Fruit fly (Drosophila melanogaster) whole organism, prepupa: Measurements from ENCODE around the gene S6KL.

Source experiments
- Blimp-1 ChIP-seq: fragments of 200-800 bp; sonication (Bioruptor generic); optimal IDR thresholded peaks from 3 replicates; lab custom pipeline; 2017; ENCODE audit warnings: missing biosample characterization, missing genetic modification characterization, mild to moderate bottlenecking, moderate library complexity, missing genetic modification reagents
- CG10631 ChIP-seq: fragments of 200-800 bp; sonication (Bioruptor generic); optimal IDR thresholded peaks from 2 replicates; lab custom pipeline; 2016; ENCODE audit warnings: missing biosample characterization, missing genetic modification characterization
- CG11294 ChIP-seq: fragments of 200-800 bp; sonication (Bioruptor generic); IDR thresholded peaks from 2 replicates; pipeline ENCODE4 v1.3.6; 2022; ENCODE audit warnings: missing biosample characterization, missing genetic modification characterization
- CG11762 ChIP-seq: fragments of 200-800 bp; sonication (Bioruptor generic); optimal IDR thresholded peaks from 3 replicates; lab custom pipeline; 2016; ENCODE audit warnings: missing biosample characterization, missing genetic modification characterization; ENCODE audit not compliant: insufficient read depth
- CG11902 ChIP-seq: fragments of 200-800 bp; sonication (Bioruptor generic); optimal IDR thresholded peaks from 3 replicates; lab custom pipeline; 2016; ENCODE audit warnings: missing biosample characterization, missing genetic modification characterization
- CG1621 ChIP-seq: fragments of 200-800 bp; sonication (Bioruptor generic); optimal IDR thresholded peaks from 3 replicates; lab custom pipeline; 2018; ENCODE audit warnings: missing biosample characterization, mild to moderate bottlenecking, missing genetic modification characterization
- CG16779 ChIP-seq: fragments of 200-800 bp; sonication (Bioruptor generic); optimal IDR thresholded peaks from 3 replicates; lab custom pipeline; 2017; ENCODE audit warnings: missing biosample characterization, mild to moderate bottlenecking, missing genetic modification characterization
- CG3032 ChIP-seq: fragments of 200-800 bp; optimal IDR thresholded peaks from 2 replicates; lab custom pipeline; 2019; ENCODE audit warnings: missing biosample characterization, mild to moderate bottlenecking, missing genetic modification characterization, moderate library complexity
- CG31627 ChIP-seq: fragments of 200-800 bp; sonication (Bioruptor generic); optimal IDR thresholded peaks from 3 replicates; lab custom pipeline; 2016; ENCODE audit warnings: missing biosample characterization, missing genetic modification characterization
- CG32006 ChIP-seq: fragments of 200-800 bp; sonication (Bioruptor generic); optimal IDR thresholded peaks from 3 replicates; lab custom pipeline; 2017; ENCODE audit warnings: missing biosample characterization, mild to moderate bottlenecking, missing genetic modification characterization
- CG34406 ChIP-seq: fragments of 200-800 bp; sonication (Bioruptor generic); optimal IDR thresholded peaks from 3 replicates; lab custom pipeline; 2016; ENCODE audit warnings: missing biosample characterization, missing genetic modification characterization
- CG3919 ChIP-seq: fragments of 200-800 bp; sonication (Bioruptor generic); optimal IDR thresholded peaks from 3 replicates; lab custom pipeline; 2016; ENCODE audit warnings: missing biosample characterization, missing genetic modification characterization
- CG4318 ChIP-seq: fragments of 200-800 bp; sonication (Bioruptor generic); optimal IDR thresholded peaks from 3 replicates; lab custom pipeline; 2017; ENCODE audit warnings: missing biosample characterization, mild to moderate bottlenecking, missing genetic modification characterization
- CG6808 ChIP-seq: fragments of 200-800 bp; sonication (Bioruptor generic); optimal IDR thresholded peaks from 3 replicates; lab custom pipeline; 2017; ENCODE audit warnings: missing biosample characterization, missing genetic modification characterization, mild to moderate bottlenecking, moderate library complexity, missing genetic modification reagents
- CG6854 ChIP-seq: fragments of 200-800 bp; sonication (Bioruptor generic); optimal IDR thresholded peaks from 2 replicates; lab custom pipeline; 2017; ENCODE audit warnings: missing biosample characterization, mild to moderate bottlenecking, missing genetic modification characterization
- CG7368 ChIP-seq: fragments of 200-800 bp; sonication (Bioruptor generic); optimal IDR thresholded peaks from 3 replicates; lab custom pipeline; 2016; ENCODE audit warnings: missing biosample characterization, missing genetic modification characterization
- CG8632 ChIP-seq: fragments of 200-800 bp; sonication (Bioruptor generic); optimal IDR thresholded peaks from 3 replicates; lab custom pipeline; 2016; ENCODE audit warnings: missing biosample characterization, missing genetic modification characterization
- Eip78C ChIP-seq: fragments of 200-800 bp; sonication (Bioruptor generic); peaks from one replicate; lab custom pipeline; 2016; ENCODE audit warnings: missing biosample characterization, missing genetic modification characterization
- Eip93F ChIP-seq: fragments of 200-800 bp; sonication (Bioruptor generic); optimal IDR thresholded peaks from 2 replicates; lab custom pipeline; 2016; ENCODE audit warnings: missing biosample characterization, mild to moderate bottlenecking, missing genetic modification characterization
- Ets21C ChIP-seq: fragments of 200-800 bp; sonication (Bioruptor generic); optimal IDR thresholded peaks from 3 replicates; lab custom pipeline; 2016; ENCODE audit warnings: missing biosample characterization, missing genetic modification characterization
- Ets96B ChIP-seq: fragments of 200-800 bp; optimal IDR thresholded peaks from 2 replicates; lab custom pipeline; 2019; ENCODE audit warnings: missing biosample characterization, mild to moderate bottlenecking, missing genetic modification characterization, moderate library complexity
- Hr4 ChIP-seq: fragments of 200-800 bp; sonication (Bioruptor generic); optimal IDR thresholded peaks from 3 replicates; lab custom pipeline; 2016; ENCODE audit warnings: missing biosample characterization, missing genetic modification characterization
- Lpt ChIP-seq: fragments of 200-800 bp; sonication (Bioruptor generic); optimal IDR thresholded peaks from 3 replicates; lab custom pipeline; 2016; ENCODE audit warnings: missing biosample characterization, missing genetic modification characterization
- OdsH ChIP-seq: fragments of 200-800 bp; sonication (Bioruptor generic); optimal IDR thresholded peaks from 3 replicates; lab custom pipeline; 2016; ENCODE audit warnings: missing biosample characterization, missing genetic modification characterization
- Smox ChIP-seq: fragments of 200-800 bp; sonication (Bioruptor generic); optimal IDR thresholded peaks from 3 replicates; lab custom pipeline; 2016; ENCODE audit warnings: missing biosample characterization, missing genetic modification characterization
- Sox102F ChIP-seq: fragments of 200-800 bp; sonication (Bioruptor generic); optimal IDR thresholded peaks from 2 replicates; lab custom pipeline; 2016; ENCODE audit warnings: missing biosample characterization, mild to moderate bottlenecking, missing genetic modification characterization
- Sox14 ChIP-seq: fragments of 200-800 bp; sonication (Bioruptor generic); optimal IDR thresholded peaks from 3 replicates; lab custom pipeline; 2016; ENCODE audit warnings: missing biosample characterization, missing genetic modification characterization
- achi ChIP-seq: fragments of 200-800 bp; sonication (Bioruptor generic); optimal IDR thresholded peaks from 3 replicates; lab custom pipeline; 2016; ENCODE audit warnings: missing biosample characterization, missing genetic modification characterization
- acj6 ChIP-seq: fragments of 200-800 bp; sonication (Bioruptor generic); optimal IDR thresholded peaks from 3 replicates; lab custom pipeline; 2016; ENCODE audit warnings: missing biosample characterization, missing genetic modification characterization
- cyc ChIP-seq: fragments of 200-800 bp; sonication (Bioruptor generic); optimal IDR thresholded peaks from 3 replicates; lab custom pipeline; 2016; ENCODE audit warnings: missing biosample characterization, missing genetic modification characterization
- dac ChIP-seq: fragments of 200-800 bp; sonication (Bioruptor generic); optimal IDR thresholded peaks from 2 replicates; lab custom pipeline; 2017; ENCODE audit warnings: missing biosample characterization, mild to moderate bottlenecking, missing genetic modification characterization
- dsx ChIP-seq: fragments of 200-800 bp; optimal IDR thresholded peaks from 3 replicates; lab custom pipeline; 2019; ENCODE audit warnings: missing biosample characterization, mild to moderate bottlenecking, missing genetic modification characterization, moderate library complexity; ENCODE audit not compliant: poor library complexity, severe bottlenecking
- eg ChIP-seq: fragments of 200-800 bp; sonication (Bioruptor generic); IDR thresholded peaks from 3 replicates; pipeline ENCODE4 v1.3.6; 2022; ENCODE audit warnings: missing biosample characterization, missing genetic modification characterization
- esn ChIP-seq: fragments of 200-800 bp; sonication (Bioruptor generic); optimal IDR thresholded peaks from 2 replicates; lab custom pipeline; 2016; ENCODE audit warnings: missing biosample characterization, mild to moderate bottlenecking, missing genetic modification characterization, moderate library complexity
- fd59A ChIP-seq: fragments of 200-800 bp; sonication (Bioruptor generic); optimal IDR thresholded peaks from 2 replicates; lab custom pipeline; 2017; ENCODE audit warnings: missing biosample characterization, mild to moderate bottlenecking, missing genetic modification characterization, missing genetic modification reagents
- fd85E ChIP-seq: fragments of 200-800 bp; sonication (Bioruptor generic); optimal IDR thresholded peaks from 3 replicates; lab custom pipeline; 2016; ENCODE audit warnings: missing biosample characterization, missing genetic modification characterization
- fkh ChIP-seq: fragments of 200-800 bp; sonication (Bioruptor generic); optimal IDR thresholded peaks from 3 replicates; lab custom pipeline; 2017; ENCODE audit warnings: missing biosample characterization, mild to moderate bottlenecking, missing genetic modification characterization, moderate library complexity
- net ChIP-seq: fragments of 200-800 bp; sonication (Bioruptor generic); optimal IDR thresholded peaks from 3 replicates; lab custom pipeline; 2016; ENCODE audit warnings: missing biosample characterization, missing genetic modification characterization
- salr ChIP-seq, 2 experiments: fragments of 200-800 bp; sonication (Bioruptor generic); optimal IDR thresholded peaks; 3 replicates each; lab custom pipeline; 2016 to 2018; ENCODE audit warnings: missing biosample characterization in 2 of 2, missing genetic modification characterization in 2 of 2, mild to moderate bottlenecking in 1 of 2
- ss ChIP-seq, 2 experiments: fragments of 200-800 bp; sonication (Bioruptor generic); optimal IDR thresholded peaks; 2 replicates in 1 of 2; 3 replicates in 1 of 2; lab custom pipeline; 2017 to 2018; ENCODE audit warnings: mild to moderate bottlenecking in 2 of 2, missing biosample characterization in 2 of 2, missing genetic modification characterization in 2 of 2, moderate library complexity in 1 of 2
- svp ChIP-seq: fragments of 200-800 bp; sonication (Bioruptor generic); peaks from one replicate; lab custom pipeline; 2016; ENCODE audit warnings: missing biosample characterization, missing genetic modification characterization
- topi ChIP-seq: fragments of 200-800 bp; sonication (Bioruptor generic); optimal IDR thresholded peaks from 3 replicates; lab custom pipeline; 2016; ENCODE audit warnings: missing biosample characterization, missing genetic modification characterization
- vri ChIP-seq: fragments of 200-800 bp; sonication (Bioruptor generic); optimal IDR thresholded peaks from 3 replicates; lab custom pipeline; 2016; ENCODE audit warnings: missing biosample characterization, mild to moderate bottlenecking, missing genetic modification characterization

The S6KL gene

dm6 chrX:18775839-18776538 is 12.3 kb upstream of the S6KL start (continued):
- TF ChIP-seq CG10631 (GFP tag; lab: Kevin White, UChicago) (peak; percentile 92), dac (peak; percentile 42), dsx (GFP tag; lab: Kevin White, UChicago) (peak; percentile 86), acj6 (GFP tag; lab: Kevin White, UChicago) (peak; percentile 90), OdsH (GFP tag; lab: Kevin White, UChicago) (peak; percentile 89), cyc (GFP tag; lab: Kevin White, UChicago) (peak; percentile 74), CG7368 (GFP tag; lab: Kevin White, UChicago) (peak; percentile 78), Ets21C (GFP tag; lab: Kevin White, UChicago) (peak; percentile 59), CG3032 (tag; lab: Kevin White, UChicago) (peak; percentile 91), vri (peak; percentile 54), Eip78C (GFP tag; lab: Kevin White, UChicago) (peak; percentile 97), CG6854 (peak; percentile 59), CG1621 (tag; lab: Kevin White, UChicago) (peak; percentile 9), eg (GFP tag; lab: Robert Waterston, UW) (0 out of 3 replicates have a peak, but pooled peaks have one; percentile 49), net (GFP tag; lab: Kevin White, UChicago) (peak; percentile 84), CG31627 (peak; percentile 68), ss (GFP tag; optimal IDR thresholded peaks at IDR 0.05; lab: Kevin White, UChicago) (peak; percentile 92), achi (peak; percentile 91), topi (peak; percentile 87)

- TF ChIP-seq achi (peak; percentile 22), dac (no peak), CG16779 (tag; lab: Kevin White, UChicago) (no peak), OdsH (GFP tag; lab: Kevin White, UChicago) (peak; percentile 41), Eip93F (peak; percentile 26), Blimp-1 (GFP tag; lab: Kevin White, UChicago) (peak; percentile 53), net (GFP tag; lab: Kevin White, UChicago) (no peak), CG10631 (GFP tag; lab: Kevin White, UChicago) (peak; percentile 18), CG3919 (GFP tag; lab: Kevin White, UChicago) (peak; percentile 9), CG31627 (peak; percentile 58), topi (peak; percentile 31), salr (GFP tag; optimal IDR thresholded peaks at IDR 0.05; lab: Kevin White, UChicago) (no peak), CG11294 (GFP tag; lab: Robert Waterston, UW) (no peak), Eip78C (GFP tag; lab: Kevin White, UChicago) (peak; percentile 81), Sox14 (GFP tag; lab: Kevin White, UChicago) (peak; percentile 76), cyc (GFP tag; lab: Kevin White, UChicago) (peak; percentile 49), CG8632 (peak; percentile 49), CG4318 (GFP tag; lab: Kevin White, UChicago) (no peak), Ets21C (GFP tag; lab: Kevin White, UChicago) (peak; percentile 38), Smox (GFP tag; lab: Kevin White, UChicago) (peak; percentile 48), Hr4 (GFP tag; lab: Kevin White, UChicago) (no peak), svp (GFP tag; lab: Kevin White, UChicago) (peak; percentile 90), Ets96B (no peak), CG3032 (tag; lab: Kevin White, UChicago) (no peak), Lpt (no peak), CG34406 (GFP tag; lab: Kevin White, UChicago) (peak; percentile 32), esn (GFP tag; lab: Kevin White, UChicago) (peak; percentile 58), CG32006 (no peak), fd85E (GFP tag; lab: Kevin White, UChicago) (no peak), fkh (no peak), fd59A (GFP tag; lab: Kevin White, UChicago) (no peak), CG6808 (GFP tag; lab: Kevin White, UChicago) (peak; percentile 55), Sox102F (GFP tag; lab: Kevin White, UChicago) (peak; percentile 38), CG11762 (no peak), acj6 (GFP tag; lab: Kevin White, UChicago) (peak; percentile 26), ss (GFP tag; optimal IDR thresholded peaks at IDR 0.05; lab: Kevin White, UChicago) (peak in 1 of 2 experiments; percentile 52), CG11902 (GFP tag; lab: Kevin White, UChicago) (peak; percentile 20), CG6854 (no peak)
Observed at dm6 chrX:18776976-18777925, 11.0 kb upstream of the S6KL start.
